Worm (Caenorhabditis elegans) whole organism, young adult: ENCODE data around the gene nep-5.
"Not testable (repeated sequence)": the region's sequence is repeated elsewhere in the genome, so short reads cannot be mapped to it uniquely, and the experiment has no call there.

Experiments used
- B0019.2 ChIP-seq: fragments of 200-800 bp; sonication (Bioruptor generic); conservative IDR thresholded peaks from 2 replicates; pipeline ENCODE4 v1.3.6; 2022; ENCODE audit warnings: missing genetic modification reagents, missing genetic modification characterization, missing compliant biosample characterization
- F57A8.1 ChIP-seq: fragments of 200-800 bp; sonication (Bioruptor generic); optimal IDR thresholded peaks from 2 replicates; lab custom pipeline; 2018; ENCODE audit warnings: mild to moderate bottlenecking, missing genetic modification characterization, moderate library complexity, missing compliant biosample characterization
- T26A5.8 ChIP-seq: sonication (generic microtip); optimal IDR thresholded peaks from 2 replicates; lab custom pipeline; 2016; ENCODE audit warnings: missing genetic modification characterization, missing compliant biosample characterization
- Y95B8A.8 ChIP-seq: fragments of 200-800 bp; sonication (Bioruptor generic); IDR thresholded peaks from 2 replicates; pipeline ENCODE4 v1.3.6; 2022; ENCODE audit warnings: missing genetic modification reagents, missing genetic modification characterization, missing compliant biosample characterization
- aptf-2 ChIP-seq: fragments of 200-800 bp; sonication (Bioruptor generic); conservative IDR thresholded peaks from 2 replicates; pipeline ENCODE4 v1.3.6; 2022; ENCODE audit warnings: missing genetic modification reagents, missing genetic modification characterization, missing compliant biosample characterization
- bed-2 ChIP-seq: fragments of 200-800 bp; sonication (Bioruptor generic); IDR thresholded peaks from 2 replicates; pipeline ENCODE4 v1.3.6; 2022; ENCODE audit warnings: missing genetic modification reagents, missing genetic modification characterization, missing compliant biosample characterization
- egl-18 ChIP-seq: fragments of 200-800 bp; sonication (Bioruptor generic); IDR thresholded peaks from 2 replicates; pipeline ENCODE4 v1.3.6; 2022; ENCODE audit warnings: missing genetic modification reagents, missing genetic modification characterization, missing compliant biosample characterization
- hlh-26 ChIP-seq: fragments of 200-800 bp; sonication (Bioruptor generic); conservative IDR thresholded peaks from 2 replicates; pipeline ENCODE4 v1.3.6; 2022; ENCODE audit warnings: missing genetic modification reagents, missing genetic modification characterization, missing compliant biosample characterization
- nhr-27 ChIP-seq: fragments of 200-800 bp; sonication (Bioruptor generic); optimal IDR thresholded peaks from 2 replicates; lab custom pipeline; 2018; ENCODE audit warnings: mild to moderate bottlenecking, missing genetic modification characterization, moderate library complexity, missing compliant biosample characterization
- rcor-1 ChIP-seq: fragments of 200-800 bp; sonication (Bioruptor generic); IDR thresholded peaks from 2 replicates; pipeline ENCODE4 v1.3.6; 2022; ENCODE audit warnings: missing genetic modification reagents, missing genetic modification characterization, missing compliant biosample characterization
- sea-2 ChIP-seq: fragments of 200-800 bp; sonication (Bioruptor generic); IDR thresholded peaks from 2 replicates; pipeline ENCODE4 v1.3.6; 2022; ENCODE audit warnings: missing genetic modification characterization, missing compliant biosample characterization
- sptf-2 ChIP-seq: fragments of 200-800 bp; sonication (Bioruptor generic); optimal IDR thresholded peaks from 2 replicates; lab custom pipeline; 2018; ENCODE audit warnings: mild to moderate bottlenecking, missing genetic modification characterization, missing compliant biosample characterization

The nep-5 gene

DNA sequence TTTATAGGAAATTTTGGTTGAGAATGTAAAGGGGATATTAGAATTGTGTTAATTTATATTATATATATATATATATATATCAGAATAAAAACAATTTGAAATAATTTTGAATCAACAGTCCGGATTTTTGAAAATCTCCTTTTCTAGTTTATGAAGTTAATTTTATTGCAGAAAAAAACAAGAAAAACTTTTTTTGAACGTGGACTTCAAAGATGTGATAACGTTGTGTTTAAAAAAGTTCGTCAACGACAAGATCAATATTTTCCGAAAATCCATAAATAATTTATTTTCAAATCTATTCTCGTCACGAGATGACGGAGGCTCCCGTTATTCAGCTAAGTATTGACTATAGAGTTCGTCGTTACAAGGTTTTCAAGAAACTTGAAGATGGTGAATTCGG lies 49.6 kb downstream of the nep-5 start, which contains the start of gene C17C3.11:
Gene C17C3.11, plus strand, starts transcription at position 301 of the 400 bp plus-strand sequence.
- TF ChIP-seq rcor-1 (GFP tag; lab: Robert Waterston, UW) (no peak), aptf-2 (GFP tag; lab: Robert Waterston, UW) (no peak), sptf-2 (GFP tag; lab: Kevin White, UChicago) (no peak), B0019.2 (no peak), nhr-27 (tag; lab: Kevin White, UChicago) (no peak), Y95B8A.8 (no peak), hlh-26 (GFP tag; lab: Robert Waterston, UW) (no peak), bed-2 (GFP tag; lab: Robert Waterston, UW) (no peak), T26A5.8 (tag; lab: Kevin White, UChicago) (no peak)

DNA sequence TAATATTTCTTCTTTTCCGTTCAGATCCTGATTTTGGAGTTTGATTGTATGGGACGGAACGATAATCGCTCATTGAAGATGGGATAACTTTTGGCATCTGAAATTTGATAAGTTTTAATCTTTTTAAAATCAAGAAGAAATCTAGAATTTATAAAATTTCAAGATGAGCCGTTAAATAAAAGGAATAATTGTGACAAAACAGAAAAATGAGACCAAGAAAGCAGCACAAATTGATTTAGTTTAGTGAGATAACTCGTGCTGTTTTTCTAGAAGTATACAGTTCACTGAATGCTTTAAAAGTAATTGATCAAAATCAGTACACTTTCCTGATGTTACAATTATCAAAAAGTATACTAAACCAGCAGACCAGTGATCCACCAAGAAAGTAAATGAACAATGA lies 52.2 kb downstream of the nep-5 start, which contains the start of gene hlh-27:
Gene hlh-27, minus strand, starts transcription at position 101 of the 400 bp plus-strand sequence.
- TF ChIP-seq sea-2 (GFP tag; lab: Robert Waterston, UW); egl-18 (GFP tag; lab: Robert Waterston, UW); F57A8.1 (GFP tag; lab: Kevin White, UChicago): not testable (repeated sequence)
- TF ChIP-seq, all 124 proteins: peak for 0; not testable (repeated sequence) for 124
